Fruit fly (Drosophila melanogaster) whole organism, embryonic: Measurements from ENCODE around the gene CG15333.

Experiments
- CG11560 ChIP-seq: fragments of 200-800 bp; sonication (Bioruptor generic); IDR thresholded peaks from 3 replicates; pipeline ENCODE4 v1.3.6; 2022; ENCODE audit warnings: missing biosample characterization, missing genetic modification characterization
- CG13296 ChIP-seq: fragments of 200-800 bp; sonication (Bioruptor generic); optimal IDR thresholded peaks from 3 replicates; lab custom pipeline; 2018; ENCODE audit warnings: missing biosample characterization, mild to moderate bottlenecking, missing genetic modification characterization
- Rfx ChIP-seq: fragments of 200-800 bp; sonication (Bioruptor generic); IDR thresholded peaks from 2 replicates; pipeline ENCODE4 v1.3.6; 2022; ENCODE audit warnings: missing biosample characterization, missing genetic modification characterization
- ci ChIP-seq: fragments of 200-800 bp; sonication (Bioruptor generic); IDR thresholded peaks from 3 replicates; pipeline ENCODE4 v1.3.6; 2022; ENCODE audit warnings: missing biosample characterization, missing genetic modification characterization
- kni ChIP-seq: fragments of 200-800 bp; sonication (Bioruptor generic); optimal IDR thresholded peaks from 3 replicates; lab custom pipeline; 2017; ENCODE audit warnings: mild to moderate bottlenecking, missing biosample characterization, missing genetic modification reagents, missing genetic modification characterization
- mld ChIP-seq: fragments of 200-800 bp; sonication (Bioruptor generic); IDR thresholded peaks from 3 replicates; pipeline ENCODE4 v1.3.6; 2022; ENCODE audit warnings: missing biosample characterization, missing genetic modification characterization; ENCODE audit not compliant: partially characterized antibody
- odd ChIP-seq: fragments of 200-800 bp; sonication (Bioruptor generic); optimal IDR thresholded peaks from 2 replicates; lab custom pipeline; 2017; ENCODE audit warnings: missing biosample characterization, mild to moderate bottlenecking, missing genetic modification characterization
- peb ChIP-seq: fragments of 200-800 bp; sonication (Bioruptor generic); IDR thresholded peaks from 2 replicates; pipeline ENCODE4 v1.3.6; 2022; ENCODE audit warnings: missing biosample characterization, missing genetic modification characterization

dm6 chrX:7995171-7995747 lies 25.9 kb downstream of the CG15333 start, which contains the start of gene Tbh:
- TF ChIP-seq CG11560 (tag; lab: Robert Waterston, UW) (no peak), CG13296 (GFP tag; lab: Kevin White, UChicago) (peak; percentile 29), peb (GFP tag; lab: Robert Waterston, UW) (no peak), ci (peak; percentile 44; the same call in 1 of the 3 replicates), mld (GFP tag; lab: Robert Waterston, UW) (no peak), odd (peak; percentile 28), kni (GFP tag; lab: Kevin White, UChicago) (no peak), Rfx (peak; percentile 42; the same call in 1 of the 2 replicates)
